Worm (Caenorhabditis elegans): Measurements from ENCODE around the gene T24C4.3.

The T24C4.3 gene

DNA sequence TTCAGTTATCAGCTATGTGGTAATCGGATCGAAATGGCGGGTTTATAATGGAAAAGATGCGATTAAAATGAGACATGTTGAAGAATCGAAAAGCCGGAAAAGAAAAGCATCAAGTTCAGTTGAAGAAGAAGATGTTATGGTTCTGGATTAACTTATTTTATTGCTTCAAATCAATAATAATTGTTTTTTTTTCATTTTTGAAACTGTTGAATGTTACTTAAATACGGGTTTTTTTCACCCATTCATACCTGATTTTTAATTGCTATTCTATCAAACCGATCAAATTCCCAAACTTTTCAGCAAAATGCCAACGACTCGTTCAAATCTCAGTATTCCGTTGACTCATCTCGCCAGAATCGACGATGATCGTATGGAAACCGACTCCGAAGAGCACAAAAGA lies 12.4 kb downstream of the T24C4.3 start, which contains the start of gene exos-4.2:
Gene exos-4.2 (plus strand): TSS at position 301 of the 400 bp plus-strand sequence.
- TF ChIP-seq daf-12 (tag; optimal IDR thresholded peaks at IDR 0.05) (no peak), lin-29 (GFP tag; IDR thresholded peaks at IDR 0.05) (no peak), F26F4.8 (GFP tag; conservative IDR thresholded peaks at IDR 0.05) (no peak), madf-5 (GFP tag; IDR thresholded peaks at IDR 0.05) (no peak), hlh-11 (tag; optimal IDR thresholded peaks at IDR 0.05) (no peak), spr-1 (tag; optimal IDR thresholded peaks at IDR 0.05) (no peak), nhr-25 (tag; optimal IDR thresholded peaks at IDR 0.05; ENCODE audit: borderline replicate concordance, insufficient read depth) (no peak), jun-1 (tag; optimal IDR thresholded peaks at IDR 0.05) (no peak), nhr-11 (tag; optimal IDR thresholded peaks at IDR 0.05) (no peak), ceh-62 (tag; optimal IDR thresholded peaks at IDR 0.05) (no peak), zip-2 (tag; optimal IDR thresholded peaks at IDR 0.05) (no peak), cey-2 (tag; optimal IDR thresholded peaks at IDR 0.05; ENCODE audit: borderline replicate concordance, insufficient read depth) (no peak), madf-9 (GFP tag; conservative IDR thresholded peaks at IDR 0.05) (no peak), fkh-10 (GFP tag; optimal IDR thresholded peaks at IDR 0.05) (no peak), mxl-3 (GFP tag; optimal IDR thresholded peaks at IDR 0.05) (no peak), Y105C5A.15 (GFP tag; IDR thresholded peaks at IDR 0.05) (no peak), aly-2 (tag; optimal IDR thresholded peaks at IDR 0.05) (no peak)

ce11 chrIII:856908-857307 lies 15.4 kb downstream of the T24C4.3 start:
- TF ChIP-seq D1046.2 (GFP tag; IDR thresholded peaks at IDR 0.05) (no peak), aha-1 (tag) (peak; percentile 90)

- TF ChIP-seq D1046.2 (GFP tag; IDR thresholded peaks at IDR 0.05) = no peak
- no peak for TF ChIP-seq hif-1 (tag; optimal IDR thresholded peaks at IDR 0.05)
- TF ChIP-seq snpc-1.2 (GFP tag; IDR thresholded peaks at IDR 0.05) = no peak
- no peak for TF ChIP-seq zfp-2 (tag; optimal IDR thresholded peaks at IDR 0.05)
- TF ChIP-seq lim-7 (GFP tag; IDR thresholded peaks at IDR 0.05) = no peak
- TF ChIP-seq tra-1 (GFP tag; IDR thresholded peaks at IDR 0.05) = no peak
- no peak for TF ChIP-seq fos-1 (tag; optimal IDR thresholded peaks at IDR 0.05)
- no peak for TF ChIP-seq Y48G9A.11 (GFP tag; IDR thresholded peaks at IDR 0.05)
- TF ChIP-seq set-16 (GFP tag; IDR thresholded peaks at IDR 0.05) = no peak
- TF ChIP-seq R02D3.7 (tag; optimal IDR thresholded peaks at IDR 0.05) = no peak
- no peak for TF ChIP-seq spr-1 (tag; optimal IDR thresholded peaks at IDR 0.05)
- no peak for TF ChIP-seq arid-1 (GFP tag; conservative IDR thresholded peaks at IDR 0.05)
- TF ChIP-seq F10B5.3 (tag; optimal IDR thresholded peaks at IDR 0.05) = no peak
- no peak for TF ChIP-seq ama-1 (optimal IDR thresholded peaks at IDR 0.05)
- no peak for TF ChIP-seq pha-4 (GFP tag; IDR thresholded peaks at IDR 0.05)
- TF ChIP-seq pha-4 (tag; optimal IDR thresholded peaks at IDR 0.05) = no peak
- no peak for TF ChIP-seq dmd-6 (GFP tag; IDR thresholded peaks at IDR 0.05)
These were observed 16.0 kb downstream of the T24C4.3 start, which contains the start of gene K02F3.12 for ce11 chrIII:856260-856659. Gene K02F3.12 (plus strand): TSS chrIII:856560.

- no peak for TF ChIP-seq hlh-11 (tag; optimal IDR thresholded peaks at IDR 0.05)
- no peak for TF ChIP-seq vab-7 (GFP tag; IDR thresholded peaks at IDR 0.05)
- no peak for TF ChIP-seq madf-9 (GFP tag; conservative IDR thresholded peaks at IDR 0.05)
- no peak for TF ChIP-seq hif-1 (tag; optimal IDR thresholded peaks at IDR 0.05)
- no peak for TF ChIP-seq mdl-1 (tag; optimal IDR thresholded peaks at IDR 0.05)
- no peak for TF ChIP-seq nhr-28 (tag; optimal IDR thresholded peaks at IDR 0.05)
- no peak for TF ChIP-seq nhr-111 (GFP tag; optimal IDR thresholded peaks at IDR 0.05)
- peak; percentile 74 for TF ChIP-seq Y48G9A.11 (GFP tag; IDR thresholded peaks at IDR 0.05)
- TF ChIP-seq R02D3.7 (tag; optimal IDR thresholded peaks at IDR 0.05) = peak; percentile 56
- no peak for TF ChIP-seq lin-29 (GFP tag; IDR thresholded peaks at IDR 0.05)
- TF ChIP-seq madf-5 (GFP tag; IDR thresholded peaks at IDR 0.05) = no peak
- TF ChIP-seq zip-11 (GFP tag; IDR thresholded peaks at IDR 0.05) = no peak
- no peak for TF ChIP-seq zag-1 (tag; optimal IDR thresholded peaks at IDR 0.05)
- no peak for TF ChIP-seq ctbp-1 (GFP tag; IDR thresholded peaks at IDR 0.05)
- TF ChIP-seq zfp-3 (GFP tag; conservative IDR thresholded peaks at IDR 0.05) = no peak
- peak; percentile 12 for TF ChIP-seq dpl-1 (GFP tag; optimal IDR thresholded peaks at IDR 0.05)
- TF ChIP-seq mes-2 (tag; optimal IDR thresholded peaks at IDR 0.05; ENCODE audit: poor library complexity, severe bottlenecking) = peak; percentile 39
- TF ChIP-seq daf-16 (GFP tag; optimal IDR thresholded peaks at IDR 0.05) = no peak
- no peak for TF ChIP-seq daf-16 (tag; optimal IDR thresholded peaks at IDR 0.05)
- TF ChIP-seq php-3 (GFP tag; IDR thresholded peaks at IDR 0.05) = no peak
These were observed 18.4 kb downstream of the T24C4.3 start, which contains the start of the genes rnp-5 and tag-51 for ce11 chrIII:853859-854359. Gene rnp-5 (minus strand): TSS chrIII:853909. Gene tag-51 (plus strand): TSS chrIII:854221.
